Fruit fly (Drosophila melanogaster): ENCODE data around the gene RhoL.

- TF ChIP-seq CG14655 (GFP tag; optimal IDR thresholded peaks at IDR 0.05) (no peak), CG9948 (tag; optimal IDR thresholded peaks at IDR 0.05) (no peak), CG13204 (GFP tag; optimal IDR thresholded peaks at IDR 0.05) (peak; percentile 58), CG34367 (tag; optimal IDR thresholded peaks at IDR 0.05) (no peak), CG12605 (GFP tag; IDR thresholded peaks at IDR 0.05) (no peak), D1 (tag; optimal IDR thresholded peaks at IDR 0.05) (no peak), CG17806 (tag; optimal IDR thresholded peaks at IDR 0.05) (no peak), Pif1B (GFP tag; optimal IDR thresholded peaks at IDR 0.05) (no peak), Ets98B (GFP tag; IDR thresholded peaks at IDR 0.05) (no peak), rn (GFP tag; IDR thresholded peaks at IDR 0.05) (no peak), CG10348 (GFP tag; IDR thresholded peaks at IDR 0.05) (no peak), gl (tag; optimal IDR thresholded peaks at IDR 0.05) (no peak), fd96Ca (GFP tag; IDR thresholded peaks at IDR 0.05) (no peak)
Observed at dm6 chr3R:9491065-9491567, 11.3 kb downstream of the RhoL start.

All from whole organism, pupa.